Worm (Caenorhabditis elegans): ENCODE results near the gene str-45.

ce11 chrV:15113992-15114391, 44.8 kb upstream of the str-45 start, which contains the start of gene T01G5.6:
- no peak for TF ChIP-seq madf-3 (GFP tag; IDR thresholded peaks at IDR 0.05)
- TF ChIP-seq tbp1 (GFP tag; optimal IDR thresholded peaks at IDR 0.05) = no peak
- TF ChIP-seq fkh-3 (tag; optimal IDR thresholded peaks at IDR 0.05) = no peak
- no peak for TF ChIP-seq snpc-4 (GFP tag; optimal IDR thresholded peaks at IDR 0.05)
- TF ChIP-seq snpc-4 (tag; optimal IDR thresholded peaks at IDR 0.05) = no peak
- TF ChIP-seq repo-1 (tag; optimal IDR thresholded peaks at IDR 0.05) = no peak
- TF ChIP-seq ceh-91 (GFP tag; IDR thresholded peaks at IDR 0.05) = no peak
- TF ChIP-seq bed-2 (GFP tag; IDR thresholded peaks at IDR 0.05) = no peak
- TF ChIP-seq dpff-1 (tag; optimal IDR thresholded peaks at IDR 0.05) = no peak
- TF ChIP-seq dpl-1 (GFP tag; optimal IDR thresholded peaks at IDR 0.05) = no peak
- TF ChIP-seq ama-1 (optimal IDR thresholded peaks at IDR 0.05) = no peak
- TF ChIP-seq ama-1 (GFP tag; optimal IDR thresholded peaks at IDR 0.05) = no peak
- TF ChIP-seq lin-26 (GFP tag; IDR thresholded peaks at IDR 0.05) = no peak

Measured in whole organism, young adult.